Worm (Caenorhabditis elegans) whole organism, young adult: ENCODE measurements around the gene nhr-152.

Source experiments
- B0261.1 ChIP-seq: sonication (generic microtip); optimal IDR thresholded peaks from 2 replicates; lab custom pipeline; 2016; ENCODE audit warnings: mild to moderate bottlenecking, missing genetic modification characterization, moderate library complexity, missing compliant biosample characterization
- B0336.3 ChIP-seq: fragments of 200-800 bp; sonication (Bioruptor generic); IDR thresholded peaks from 2 replicates; pipeline ENCODE4 v1.3.6; 2022; ENCODE audit warnings: missing genetic modification characterization, missing compliant biosample characterization
- K11D2.4 ChIP-seq: fragments of 200-800 bp; sonication (Bioruptor generic); IDR thresholded peaks from 2 replicates; pipeline ENCODE4 v1.3.6; 2022; ENCODE audit warnings: missing genetic modification reagents, missing genetic modification characterization, missing compliant biosample characterization
- ama-1 ChIP-seq, 3 experiments: fragments of 150-350 bp in 1 of 3; sonication (generic microtip) in 2 of 3; optimal IDR thresholded peaks; 2 replicates each; lab custom pipeline; 2014 to 2018; ENCODE audit warnings: missing biosample characterization in 2 of 3, missing genetic modification characterization in 2 of 3, missing genetic modification reagents in 2 of 3
- ccch-3 ChIP-seq: fragments of 200-800 bp; sonication (Bioruptor generic); optimal IDR thresholded peaks from 2 replicates; lab custom pipeline; 2018; ENCODE audit warnings: mild to moderate bottlenecking, missing genetic modification characterization, missing compliant biosample characterization
- cebp-2 ChIP-seq: fragments of 200-800 bp; sonication (Bioruptor generic); IDR thresholded peaks from 2 replicates; pipeline ENCODE4 v1.3.6; 2022; ENCODE audit warnings: missing genetic modification characterization, missing compliant biosample characterization
- ceh-100 ChIP-seq: fragments of 200-800 bp; sonication (Bioruptor generic); IDR thresholded peaks from 2 replicates; pipeline ENCODE4 v1.3.6; 2022; ENCODE audit warnings: missing genetic modification reagents, missing genetic modification characterization, missing compliant biosample characterization
- dpl-1 ChIP-seq: fragments of 150-350 bp; optimal IDR thresholded peaks from 2 replicates; lab custom pipeline; 2014; ENCODE audit warnings: missing biosample characterization, missing genetic modification reagents, missing genetic modification characterization
- egrh-3 ChIP-seq: fragments of 200-800 bp; sonication (Bioruptor generic); IDR thresholded peaks from 2 replicates; pipeline ENCODE4 v1.3.6; 2022; ENCODE audit warnings: missing genetic modification reagents, missing genetic modification characterization, missing compliant biosample characterization
- let-526 ChIP-seq: fragments of 200-800 bp; sonication (Bioruptor generic); IDR thresholded peaks from 2 replicates; pipeline ENCODE4 v1.3.6; 2022; ENCODE audit warnings: missing genetic modification reagents, missing genetic modification characterization, missing compliant biosample characterization
- madf-3 ChIP-seq: fragments of 200-800 bp; sonication (Bioruptor generic); IDR thresholded peaks from 2 replicates; pipeline ENCODE4 v1.3.6; 2022; ENCODE audit warnings: missing genetic modification reagents, missing genetic modification characterization, missing compliant biosample characterization

DNA sequence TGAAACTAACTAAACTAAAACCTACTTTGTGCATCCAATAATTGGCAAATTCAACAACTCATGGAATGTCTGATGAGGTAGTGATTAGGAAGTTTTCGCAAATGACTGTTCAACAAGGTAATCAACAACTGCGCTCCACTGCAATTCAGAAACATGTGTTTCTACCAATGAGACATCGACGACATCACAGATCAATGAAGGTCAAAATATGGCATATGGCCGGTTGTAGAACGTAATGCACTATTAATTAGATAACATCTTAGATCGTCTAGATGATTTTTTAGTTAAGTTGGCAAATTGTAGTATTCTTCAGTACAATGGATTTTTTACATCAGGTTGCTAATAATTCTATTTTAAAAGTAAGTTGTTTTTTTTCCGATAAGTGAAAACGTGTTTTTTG, at the start of gene nhr-152, which contains the start of gene nhr-94:
- TF ChIP-seq egrh-3 (GFP tag; lab: Robert Waterston, UW) (no peak), ama-1 (optimal IDR thresholded peaks at IDR 0.05; lab: Kevin White, UChicago) (no peak), ama-1 (GFP tag; optimal IDR thresholded peaks at IDR 0.05; lab: Kevin White, UChicago) (no peak), let-526 (no peak), dpl-1 (GFP tag; lab: Kevin White, UChicago) (no peak), ceh-100 (no peak), cebp-2 (GFP tag; lab: Robert Waterston, UW) (no peak), madf-3 (no peak), B0261.1 (no peak), B0336.3 (GFP tag; lab: Robert Waterston, UW) (no peak), K11D2.4 (no peak), ccch-3 (GFP tag; lab: Kevin White, UChicago) (no peak)
